Fruit fly (Drosophila melanogaster): ENCODE measurements around the gene GAPcenA.

Gene GAPcenA

DNA sequence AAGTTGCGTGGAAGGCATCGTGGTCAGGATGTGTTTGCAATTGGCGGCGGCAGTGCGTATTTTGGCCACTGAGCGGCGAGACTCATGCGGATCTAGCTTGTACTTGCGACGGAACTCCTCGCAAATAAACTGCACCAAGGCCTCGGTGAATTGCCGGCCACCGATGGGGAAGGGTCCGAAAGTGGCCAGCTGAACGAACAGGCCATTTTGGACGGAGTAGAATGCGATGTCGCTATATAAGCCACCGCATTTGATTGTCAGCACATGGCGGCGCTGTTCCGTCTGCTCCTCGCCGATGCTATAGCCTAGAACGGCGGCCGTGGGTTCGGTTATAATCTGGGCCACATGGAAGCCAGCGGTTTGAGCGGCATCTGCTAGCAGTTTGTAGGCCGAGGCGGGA is 1.2 kb upstream of the GAPcenA start:
- TF ChIP-seq h (optimal IDR thresholded peaks at IDR 0.05) (no peak), psq (optimal IDR thresholded peaks at IDR 0.05) (no peak), ttk (optimal IDR thresholded peaks at IDR 0.05) (peak; percentile 95), Myc (optimal IDR thresholded peaks at IDR 0.05) (no peak), insv (optimal IDR thresholded peaks at IDR 0.05) (no peak), Sin3A (optimal IDR thresholded peaks at IDR 0.05) (no peak)

DNA sequence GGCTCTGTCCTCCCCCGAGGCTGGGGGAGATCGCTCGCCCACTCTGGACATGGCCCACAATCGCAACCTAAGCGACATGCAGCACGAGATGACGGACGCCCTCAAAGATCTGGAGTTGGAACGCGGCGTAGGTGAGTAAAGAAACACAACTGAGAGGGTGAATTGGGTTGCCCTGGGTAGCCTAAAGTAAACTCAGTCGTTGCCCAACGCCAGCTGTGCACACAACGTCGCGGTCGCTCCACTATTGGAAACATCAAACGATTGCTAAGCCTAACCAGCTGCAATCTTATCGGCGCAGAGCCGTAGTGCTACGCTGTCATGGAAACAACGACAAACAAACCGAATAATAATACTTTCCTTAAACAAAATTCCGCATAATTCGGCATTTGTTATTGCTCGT is 985 bp downstream of the GAPcenA start:
- TF ChIP-seq psq (optimal IDR thresholded peaks at IDR 0.05) (no peak), Myc (optimal IDR thresholded peaks at IDR 0.05) (no peak), insv (optimal IDR thresholded peaks at IDR 0.05) (no peak)

dm6 chr3L:8356196-8356595 is 9.8 kb downstream of the GAPcenA start, which contains the start of gene Culd:
TSS of gene Culd (minus strand) at chr3L:8356296.
- TF ChIP-seq Sin3A (optimal IDR thresholded peaks at IDR 0.05) (no peak), insv (optimal IDR thresholded peaks at IDR 0.05) (no peak), ttk (optimal IDR thresholded peaks at IDR 0.05) (no peak), psq (optimal IDR thresholded peaks at IDR 0.05) (no peak), h (optimal IDR thresholded peaks at IDR 0.05) (no peak), Myc (optimal IDR thresholded peaks at IDR 0.05) (no peak)

- TF ChIP-seq Sin3A (optimal IDR thresholded peaks at IDR 0.05), result no peak
- TF ChIP-seq h (optimal IDR thresholded peaks at IDR 0.05), result no peak
- TF ChIP-seq psq (optimal IDR thresholded peaks at IDR 0.05), result no peak
- TF ChIP-seq insv (optimal IDR thresholded peaks at IDR 0.05), result no peak
- TF ChIP-seq ttk (optimal IDR thresholded peaks at IDR 0.05), result no peak
- no peak for TF ChIP-seq Myc (optimal IDR thresholded peaks at IDR 0.05)
Observed at dm6 chr3L:8358138-8358537, 11.8 kb downstream of the GAPcenA start.

DNA sequence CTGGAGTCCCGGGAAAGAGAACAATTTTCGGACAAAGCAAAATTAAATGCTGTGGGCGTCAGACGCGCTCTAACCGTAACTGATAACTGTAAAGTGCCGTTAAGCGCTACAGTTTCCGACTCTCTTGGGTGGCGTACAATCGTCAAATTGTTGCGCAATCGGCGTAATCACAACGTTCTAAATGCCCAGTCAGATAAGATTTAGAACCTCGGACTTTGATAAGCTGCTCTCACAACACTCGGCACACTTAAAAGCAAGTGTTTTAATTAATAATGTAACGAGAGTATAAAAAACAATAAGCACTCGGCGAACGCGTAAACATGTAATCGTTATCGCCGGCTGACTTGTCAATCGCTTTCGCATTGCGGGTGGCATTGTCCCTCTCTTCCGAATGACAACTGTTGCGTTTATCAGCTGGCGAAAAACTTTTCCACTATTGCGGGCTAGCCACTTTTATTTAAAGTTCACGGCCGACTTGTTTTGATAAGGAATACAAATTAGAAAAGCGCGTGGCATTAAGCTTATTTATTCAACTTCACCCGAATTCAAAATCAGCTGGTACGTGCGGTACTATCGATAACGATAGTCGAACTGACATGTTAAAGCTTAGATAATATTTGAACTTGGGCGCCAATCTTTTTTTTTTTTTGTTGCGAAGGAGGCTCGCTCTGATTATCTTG is 12.6 kb downstream of the GAPcenA start:
- TF ChIP-seq Sin3A (optimal IDR thresholded peaks at IDR 0.05) (no peak), psq (optimal IDR thresholded peaks at IDR 0.05) (no peak), ttk (optimal IDR thresholded peaks at IDR 0.05) (no peak), Myc (optimal IDR thresholded peaks at IDR 0.05) (no peak), insv (optimal IDR thresholded peaks at IDR 0.05) (no peak), h (optimal IDR thresholded peaks at IDR 0.05) (no peak)

DNA sequence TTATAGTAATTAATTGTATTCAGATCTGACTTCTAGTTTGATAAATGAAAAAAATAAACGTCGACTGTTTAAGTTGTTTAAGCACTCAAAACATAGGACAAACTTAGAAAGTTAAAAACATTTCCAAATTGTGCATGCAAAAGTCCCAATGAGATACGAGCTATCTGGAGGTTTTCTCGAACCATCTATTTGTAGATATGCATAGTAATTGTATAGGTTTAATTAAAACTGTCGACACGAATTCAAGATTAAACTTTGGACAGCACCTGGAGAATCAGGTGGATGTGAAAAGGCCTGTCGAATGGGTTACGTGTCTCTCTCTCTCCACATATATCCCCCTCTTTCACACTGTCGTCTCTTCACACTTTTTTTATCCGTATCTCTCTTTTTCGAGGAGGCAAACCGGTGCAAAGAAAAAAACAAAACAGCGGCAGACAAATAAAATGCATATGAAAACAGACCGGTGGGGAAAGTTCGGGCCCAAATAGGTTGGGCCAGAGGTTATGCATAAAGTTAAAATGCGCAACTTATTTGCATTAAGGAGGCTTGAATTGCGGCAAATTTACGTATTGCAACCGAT is 13.8 kb downstream of the GAPcenA start:
- TF ChIP-seq ttk (optimal IDR thresholded peaks at IDR 0.05) (no peak), insv (optimal IDR thresholded peaks at IDR 0.05) (no peak), psq (optimal IDR thresholded peaks at IDR 0.05) (no peak), h (optimal IDR thresholded peaks at IDR 0.05) (no peak), Sin3A (optimal IDR thresholded peaks at IDR 0.05) (no peak), Myc (optimal IDR thresholded peaks at IDR 0.05) (no peak)

DNA sequence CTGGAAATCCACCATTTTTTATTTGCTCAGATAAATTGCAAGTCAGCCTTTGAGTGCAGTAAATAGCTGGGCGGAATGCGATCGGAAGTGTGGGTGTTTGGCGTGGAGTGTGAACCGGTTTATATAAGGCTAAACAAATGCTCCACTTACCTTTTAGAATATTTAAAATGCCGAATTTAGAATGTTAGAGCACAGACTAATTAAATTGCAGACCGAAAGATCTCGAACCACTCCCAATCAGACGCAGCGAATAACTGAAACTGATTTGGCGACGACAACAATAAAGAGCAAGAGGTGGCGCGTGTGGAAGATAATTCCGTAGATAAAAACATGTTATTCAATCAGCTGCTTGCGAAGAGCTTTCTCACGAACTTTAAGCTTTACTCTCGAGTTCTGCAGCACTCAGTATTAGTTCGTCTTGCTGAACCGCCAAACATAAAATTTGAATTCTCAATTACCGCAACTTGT is 14.3 kb downstream of the GAPcenA start, which contains the start of gene Idh:
TSS of gene Idh (minus strand) at position 264 of the 468 bp plus-strand sequence.
- no peak for TF ChIP-seq insv (optimal IDR thresholded peaks at IDR 0.05)
- no peak for TF ChIP-seq psq (optimal IDR thresholded peaks at IDR 0.05)
- no peak for TF ChIP-seq h (optimal IDR thresholded peaks at IDR 0.05)
- TF ChIP-seq ttk (optimal IDR thresholded peaks at IDR 0.05), result no peak
- no peak for TF ChIP-seq Sin3A (optimal IDR thresholded peaks at IDR 0.05)
- no peak for TF ChIP-seq Myc (optimal IDR thresholded peaks at IDR 0.05)

DNA sequence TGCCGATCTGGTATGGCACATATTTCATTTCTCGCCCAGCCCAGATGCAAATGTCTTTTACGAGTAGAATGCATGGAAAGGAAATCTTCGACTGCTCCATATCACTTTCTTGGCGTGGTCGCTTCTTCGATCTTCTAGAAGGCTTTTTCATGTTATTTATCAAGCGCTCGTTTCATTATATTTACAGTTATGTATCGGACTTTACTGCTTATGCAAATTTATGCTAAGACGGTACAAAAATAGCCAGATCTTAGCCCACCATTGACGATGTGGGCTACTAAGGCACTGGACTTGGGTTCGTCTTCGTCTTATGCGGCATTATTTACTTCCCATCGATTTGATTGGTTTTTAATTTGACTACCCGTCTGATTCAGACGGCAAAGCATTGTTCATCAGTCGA is 16.9 kb downstream of the GAPcenA start:
- TF ChIP-seq Myc (optimal IDR thresholded peaks at IDR 0.05) (no peak), Sin3A (optimal IDR thresholded peaks at IDR 0.05) (no peak), ttk (optimal IDR thresholded peaks at IDR 0.05) (no peak), psq (optimal IDR thresholded peaks at IDR 0.05) (no peak)

dm6 chr3L:8368694-8369344 is 22.5 kb downstream of the GAPcenA start:
- TF ChIP-seq psq (optimal IDR thresholded peaks at IDR 0.05) (no peak), Myc (optimal IDR thresholded peaks at IDR 0.05) (no peak), Sin3A (optimal IDR thresholded peaks at IDR 0.05) (no peak), h (optimal IDR thresholded peaks at IDR 0.05) (no peak), insv (optimal IDR thresholded peaks at IDR 0.05) (no peak), ttk (optimal IDR thresholded peaks at IDR 0.05) (no peak)

dm6 chr3L:8369456-8369855 is 23.1 kb downstream of the GAPcenA start:
- TF ChIP-seq insv (optimal IDR thresholded peaks at IDR 0.05) (no peak), Myc (optimal IDR thresholded peaks at IDR 0.05) (no peak), h (optimal IDR thresholded peaks at IDR 0.05) (no peak), ttk (optimal IDR thresholded peaks at IDR 0.05) (no peak)

DNA sequence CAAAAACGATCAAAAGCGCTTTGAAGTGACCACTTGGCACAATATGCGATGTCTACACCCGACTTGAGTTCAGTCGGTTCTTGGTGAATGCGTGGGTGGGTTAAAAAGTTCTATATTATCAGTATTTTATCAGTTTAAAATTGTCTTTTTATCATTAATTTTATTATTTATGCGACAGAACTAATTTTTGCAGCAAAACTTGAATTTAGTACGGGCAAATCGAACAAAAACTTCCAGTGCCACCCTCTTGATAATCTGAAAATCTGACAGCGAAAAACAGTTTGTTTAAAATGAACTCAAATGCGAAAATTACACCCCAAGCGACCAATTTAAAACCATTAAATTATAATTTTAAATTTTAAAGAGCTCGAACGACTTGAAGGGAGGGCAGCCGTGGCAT is 24.6 kb downstream of the GAPcenA start:
- TF ChIP-seq insv (optimal IDR thresholded peaks at IDR 0.05), result no peak
- TF ChIP-seq psq (optimal IDR thresholded peaks at IDR 0.05), result no peak
- TF ChIP-seq ttk (optimal IDR thresholded peaks at IDR 0.05), result no peak
- no peak for TF ChIP-seq Myc (optimal IDR thresholded peaks at IDR 0.05)
- no peak for TF ChIP-seq h (optimal IDR thresholded peaks at IDR 0.05)
- TF ChIP-seq Sin3A (optimal IDR thresholded peaks at IDR 0.05), result no peak

dm6 chr3L:8371538-8371937 is 25.2 kb downstream of the GAPcenA start:
- no peak for TF ChIP-seq insv (optimal IDR thresholded peaks at IDR 0.05)
- no peak for TF ChIP-seq ttk (optimal IDR thresholded peaks at IDR 0.05)
- TF ChIP-seq Sin3A (optimal IDR thresholded peaks at IDR 0.05), result no peak
- no peak for TF ChIP-seq Myc (optimal IDR thresholded peaks at IDR 0.05)
- no peak for TF ChIP-seq psq (optimal IDR thresholded peaks at IDR 0.05)
- no peak for TF ChIP-seq h (optimal IDR thresholded peaks at IDR 0.05)
